Worm (Caenorhabditis elegans): ENCODE results near the gene T03E6.9.

DNA sequence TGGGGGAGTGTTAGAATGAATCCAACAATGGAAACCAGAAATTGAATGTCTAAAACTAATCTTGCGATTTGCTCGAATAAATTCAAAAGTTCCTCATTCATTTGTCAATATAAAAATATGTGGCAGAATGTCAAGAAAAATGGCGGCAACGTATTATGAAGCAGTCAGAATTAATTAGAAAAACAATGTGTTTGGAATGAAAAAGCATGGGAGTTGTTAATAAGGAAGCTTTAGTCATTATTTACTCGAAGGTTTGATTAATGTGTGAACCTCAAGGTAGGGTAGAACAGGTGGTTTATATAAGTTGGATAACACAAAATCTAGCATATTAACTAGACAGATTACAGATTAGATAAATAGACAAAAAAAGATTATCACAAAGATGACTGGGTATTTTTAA is 37.7 kb upstream of the T03E6.9 start, which contains the start of gene srw-76:
- TF ChIP-seq unc-62 (GFP tag; optimal IDR thresholded peaks at IDR 0.05) (no peak), ama-1 (optimal IDR thresholded peaks at IDR 0.05) (no peak), ceh-16 (tag; optimal IDR thresholded peaks at IDR 0.05) (no peak), nhr-12 (tag; optimal IDR thresholded peaks at IDR 0.05) (no peak), nhr-23 (tag; optimal IDR thresholded peaks at IDR 0.05) (no peak)
